Worm (Caenorhabditis elegans): Measurements from ENCODE around the gene col-9.

DNA sequence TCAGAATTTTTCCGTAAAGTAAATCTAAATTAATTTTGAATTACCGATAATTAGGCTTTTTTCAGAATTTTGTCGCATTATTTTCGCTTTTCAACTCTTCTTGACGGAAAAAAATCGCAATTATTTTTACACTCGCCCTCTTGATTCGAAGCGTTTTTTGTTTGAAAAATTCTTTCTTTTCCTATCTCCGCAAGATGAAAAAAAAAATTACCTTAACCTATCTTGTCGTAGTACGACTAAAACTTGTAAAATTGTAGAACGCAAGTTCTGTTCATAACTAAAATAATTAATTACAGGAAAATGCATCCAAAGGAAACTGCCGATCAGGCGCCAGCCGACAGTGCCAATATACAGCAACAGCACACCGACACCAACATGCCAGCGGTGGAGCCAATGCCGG, 10.3 kb downstream of the col-9 start, which contains the start of gene F54B11.7:
- TF ChIP-seq sea-2 (GFP tag; IDR thresholded peaks at IDR 0.05), result no peak
- no peak for TF ChIP-seq nhr-90 (tag; optimal IDR thresholded peaks at IDR 0.05)
- TF ChIP-seq fkh-3 (tag; optimal IDR thresholded peaks at IDR 0.05), result no peak
- no peak for TF ChIP-seq unc-130 (GFP tag; optimal IDR thresholded peaks at IDR 0.05)

Measured in whole organism, young adult.